Fruit fly (Drosophila melanogaster) whole organism: ENCODE measurements around the gene CG5938.
A peak's percentile ranks its signal among the peaks of the same experiment; 100 is the strongest.

Experiments used
- CG8478 ChIP-seq: fragments of >200 bp; optimal IDR thresholded peaks from 2 replicates; lab custom pipeline; 2018; ENCODE audit warnings: inconsistent platforms
- Dll ChIP-seq: fragments of >200 bp; optimal IDR thresholded peaks from 2 replicates; lab custom pipeline; 2017
- EcR ChIP-seq, 2 experiments: fragments of >200 bp; optimal IDR thresholded peaks; 2 replicates each; lab custom pipeline; 2017; ENCODE audit warnings: missing biosample characterization in 2 of 2, missing genetic modification characterization in 2 of 2, missing genetic modification reagents in 2 of 2
- pan ChIP-seq: fragments of >200 bp; optimal IDR thresholded peaks from 2 replicates; lab custom pipeline; 2017
- psq ChIP-seq: fragments of >200 bp; optimal IDR thresholded peaks from 2 replicates; lab custom pipeline; 2017
- usp ChIP-seq: fragments of >200 bp; optimal IDR thresholded peaks from 2 replicates; lab custom pipeline; 2017; ENCODE audit warnings: missing biosample characterization, missing genetic modification characterization, mixed read lengths

The CG5938 gene

dm6 chr3R:27245401-27245757 is 29.2 kb upstream of the CG5938 start:
- TF ChIP-seq psq (lab: Kevin White, UChicago): no peak
- no peak for TF ChIP-seq usp (GFP tag; lab: Kevin White, UChicago)
- TF ChIP-seq CG8478 (lab: Kevin White, UChicago): no peak
- no peak for TF ChIP-seq Dll
- no peak for TF ChIP-seq EcR (GFP tag; optimal IDR thresholded peaks at IDR 0.05; lab: Kevin White, UChicago)
- TF ChIP-seq pan: no peak

dm6 chr3R:27246264-27246663 is 28.3 kb upstream of the CG5938 start:
- TF ChIP-seq CG8478 (lab: Kevin White, UChicago) (no peak), usp (GFP tag; lab: Kevin White, UChicago) (no peak), psq (lab: Kevin White, UChicago) (no peak), pan (no peak), Dll (no peak), EcR (GFP tag; optimal IDR thresholded peaks at IDR 0.05; lab: Kevin White, UChicago) (no peak)

dm6 chr3R:27247892-27248291 is 26.7 kb upstream of the CG5938 start, which contains the start of gene CG5984:
TSS of gene CG5984 (minus strand) at chr3R:27247992.
- TF ChIP-seq usp (GFP tag; lab: Kevin White, UChicago): no peak
- TF ChIP-seq CG8478 (lab: Kevin White, UChicago): no peak
- no peak for TF ChIP-seq Dll
- no peak for TF ChIP-seq EcR (GFP tag; optimal IDR thresholded peaks at IDR 0.05; lab: Kevin White, UChicago)
- no peak for TF ChIP-seq pan
- TF ChIP-seq psq (lab: Kevin White, UChicago): no peak

- no peak for TF ChIP-seq CG8478 (lab: Kevin White, UChicago)
- TF ChIP-seq EcR (GFP tag; optimal IDR thresholded peaks at IDR 0.05; lab: Kevin White, UChicago): no peak
- TF ChIP-seq psq (lab: Kevin White, UChicago): no peak
- TF ChIP-seq pan: no peak
- no peak for TF ChIP-seq Dll
- no peak for TF ChIP-seq usp (GFP tag; lab: Kevin White, UChicago)
Measured at dm6 chr3R:27250907-27251306, 23.7 kb upstream of the CG5938 start, which contains the start of the genes TTLL6B and TfIIA-L. TSS of gene TTLL6B (minus strand) at chr3R:27251007. TSS of gene TfIIA-L (plus strand) at chr3R:27251112.

dm6 chr3R:27253136-27253920 is 21.3 kb upstream of the CG5938 start, which contains the start of gene pll:
TSS of gene pll (minus strand) at chr3R:27253182.
- TF ChIP-seq pan: no peak
- no peak for TF ChIP-seq CG8478 (lab: Kevin White, UChicago)
- TF ChIP-seq Dll: no peak
- no peak for TF ChIP-seq psq (lab: Kevin White, UChicago)
- TF ChIP-seq usp (GFP tag; lab: Kevin White, UChicago): no peak
- no peak for TF ChIP-seq EcR (GFP tag; optimal IDR thresholded peaks at IDR 0.05; lab: Kevin White, UChicago)

dm6 chr3R:27253921-27254376 is 20.6 kb upstream of the CG5938 start:
- TF ChIP-seq psq (lab: Kevin White, UChicago) (no peak), EcR (GFP tag; optimal IDR thresholded peaks at IDR 0.05; lab: Kevin White, UChicago) (no peak), pan (no peak), CG8478 (lab: Kevin White, UChicago) (no peak), usp (GFP tag; lab: Kevin White, UChicago) (no peak), Dll (no peak)

dm6 chr3R:27263434-27264215 is 11.0 kb upstream of the CG5938 start, which contains the start of gene woc:
TSS of gene woc (minus strand) at chr3R:27264055.
- TF ChIP-seq pan (no peak), EcR (GFP tag; optimal IDR thresholded peaks at IDR 0.05; lab: Kevin White, UChicago) (no peak), CG8478 (lab: Kevin White, UChicago) (no peak), Dll (peak; percentile 6)

dm6 chr3R:27265330-27265729 is 9.3 kb upstream of the CG5938 start, which contains the start of the genes CG14262 and CG14260:
TSS of gene CG14262 (minus strand) at chr3R:27265430.
TSS of gene CG14260 (plus strand) at chr3R:27265457.
- TF ChIP-seq Dll (no peak), pan (no peak)

- TF ChIP-seq psq (lab: Kevin White, UChicago): no peak
- no peak for TF ChIP-seq CG8478 (lab: Kevin White, UChicago)
- TF ChIP-seq usp (GFP tag; lab: Kevin White, UChicago): no peak
- TF ChIP-seq EcR (GFP tag; optimal IDR thresholded peaks at IDR 0.05; lab: Kevin White, UChicago): no peak
- no peak for TF ChIP-seq Dll
- no peak for TF ChIP-seq pan
Measured at dm6 chr3R:27270379-27271266, 4.0 kb upstream of the CG5938 start.

dm6 chr3R:27272233-27272632 is 2.4 kb upstream of the CG5938 start:
- TF ChIP-seq usp (GFP tag; lab: Kevin White, UChicago) (no peak), psq (lab: Kevin White, UChicago) (no peak), Dll (no peak), EcR (GFP tag; optimal IDR thresholded peaks at IDR 0.05; lab: Kevin White, UChicago) (no peak), pan (no peak), CG8478 (lab: Kevin White, UChicago) (no peak)
